Fruit fly (Drosophila melanogaster): ENCODE measurements around the gene CG32727.

The CG32727 gene

dm6 chrX:7453236-7453635 is 46.2 kb downstream of the CG32727 start, which contains the start of gene CG43198:
CG43198 (minus strand) TSS chrX:7453336.
- TF ChIP-seq bab1 (GFP tag; optimal IDR thresholded peaks at IDR 0.05) (no peak), Crg-1 (GFP tag; optimal IDR thresholded peaks at IDR 0.05) (no peak), Clk (GFP tag; optimal IDR thresholded peaks at IDR 0.05) (no peak), CG12768 (GFP tag; optimal IDR thresholded peaks at IDR 0.05) (no peak), CG5204 (GFP tag; optimal IDR thresholded peaks at IDR 0.05) (no peak), CG7101 (tag; optimal IDR thresholded peaks at IDR 0.05) (no peak)
